Worm (Caenorhabditis elegans) whole organism, L1 larva: ENCODE results near the gene F21D9.11.

Experiments used
- ceh-82 ChIP-seq, 3 experiments: fragments of 150-350 bp in 1 of 3; sonication (generic microtip) in 2 of 3; optimal IDR thresholded peaks; 2 replicates each; lab custom pipeline; 2014 to 2017; ENCODE audit warnings: missing biosample characterization in 3 of 3, missing genetic modification characterization in 3 of 3
- fos-1 ChIP-seq: fragments of 150-350 bp; optimal IDR thresholded peaks from 2 replicates; lab custom pipeline; 2014; ENCODE audit warnings: missing biosample characterization, missing genetic modification characterization
- hpl-2 ChIP-seq: fragments of 150-350 bp; optimal IDR thresholded peaks from 2 replicates; lab custom pipeline; 2014; ENCODE audit warnings: missing biosample characterization, missing genetic modification reagents, missing genetic modification characterization
- lin-39 ChIP-seq: fragments of 150-350 bp; optimal IDR thresholded peaks from 2 replicates; lab custom pipeline; 2014; ENCODE audit warnings: missing biosample characterization, missing genetic modification reagents, missing genetic modification characterization
- nhr-11 ChIP-seq: fragments of 150-350 bp; optimal IDR thresholded peaks from 2 replicates; lab custom pipeline; 2014; ENCODE audit warnings: missing biosample characterization, missing genetic modification characterization
- nhr-47 ChIP-seq: sonication (generic microtip); optimal IDR thresholded peaks from 2 replicates; lab custom pipeline; 2016; ENCODE audit warnings: mild to moderate bottlenecking, missing genetic modification characterization, moderate library complexity, missing compliant biosample characterization
- nhr-76 ChIP-seq: sonication (generic microtip); optimal IDR thresholded peaks from 2 replicates; lab custom pipeline; 2017; ENCODE audit warnings: missing biosample characterization, missing genetic modification characterization
- nhr-77 ChIP-seq: fragments of 150-350 bp; optimal IDR thresholded peaks from 2 replicates; lab custom pipeline; 2014; ENCODE audit warnings: missing biosample characterization, missing genetic modification characterization
- pax-3 ChIP-seq: fragments of 200-800 bp; sonication (Bioruptor generic); optimal IDR thresholded peaks from 2 replicates; lab custom pipeline; 2018; ENCODE audit warnings: mild to moderate bottlenecking, missing genetic modification characterization, moderate library complexity, missing compliant biosample characterization
- pqm-1 ChIP-seq: sonication (generic microtip); optimal IDR thresholded peaks from 3 replicates; lab custom pipeline; 2017; ENCODE audit warnings: missing biosample characterization, missing genetic modification characterization

DNA sequence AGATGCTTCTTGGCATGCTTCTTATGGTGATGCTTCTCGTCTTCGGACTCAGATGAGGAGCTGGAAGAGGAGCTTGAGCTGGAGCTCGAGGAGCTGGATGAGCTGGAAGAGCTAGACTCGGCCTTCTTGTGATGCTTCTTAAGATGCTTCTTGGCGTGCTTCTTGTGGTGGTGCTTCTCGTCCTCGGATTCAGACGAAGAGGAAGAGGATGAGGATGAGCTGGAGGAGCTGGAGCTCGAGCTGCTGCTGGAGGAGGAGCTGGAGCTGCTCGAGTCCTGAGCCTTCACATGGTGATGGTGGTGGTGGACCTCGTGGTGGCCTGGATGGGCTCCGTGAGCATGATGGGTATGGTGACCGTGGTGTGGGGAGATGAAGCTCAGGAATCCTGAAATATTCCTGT lies 49.1 kb upstream of the F21D9.11 start:
- TF ChIP-seq nhr-77 (tag; lab: Kevin White, UChicago) (no peak), nhr-76 (no peak), pax-3 (tag; lab: Kevin White, UChicago) (no peak), lin-39 (tag; lab: Kevin White, UChicago) (no peak), ceh-82 (tag; optimal IDR thresholded peaks at IDR 0.05; lab: Kevin White, UChicago) (no peak), fos-1 (tag; lab: Kevin White, UChicago) (no peak), nhr-11 (tag; lab: Kevin White, UChicago) (no peak), nhr-47 (no peak), pqm-1 (tag; lab: Kevin White, UChicago) (no peak), hpl-2 (GFP tag; lab: Kevin White, UChicago) (no peak)
